Fruit fly (Drosophila melanogaster): Measurements from ENCODE around the gene crn.

DNA sequence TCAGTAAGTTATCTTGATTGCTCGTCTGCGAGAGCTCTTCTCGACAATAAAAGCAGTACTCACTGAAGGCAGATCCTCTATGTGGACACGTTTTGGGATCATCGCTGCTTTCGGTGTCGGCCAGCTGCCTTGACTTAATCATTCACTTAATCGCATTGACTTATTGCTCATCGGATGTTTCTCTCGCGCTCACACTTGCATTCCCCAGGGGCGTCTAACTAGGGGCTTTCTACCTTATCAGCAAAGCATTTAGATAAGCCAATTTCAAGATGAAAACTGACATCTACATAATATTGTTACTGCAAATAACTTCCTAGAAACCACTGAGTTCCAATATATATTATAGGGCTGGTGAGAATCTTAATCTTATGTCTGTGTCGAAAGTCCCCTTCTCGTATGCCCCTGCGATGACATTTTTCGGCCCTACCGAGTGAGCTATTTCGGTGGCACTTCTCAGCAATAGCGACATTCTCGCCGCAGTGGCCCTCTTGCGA is 37.4 kb downstream of the crn start:
- TF ChIP-seq Ets98B (GFP tag; IDR thresholded peaks at IDR 0.05) (peak; percentile 60), D1 (tag; optimal IDR thresholded peaks at IDR 0.05) (no peak)
